Fruit fly (Drosophila melanogaster) whole organism: Measurements from ENCODE around the gene CG34299.

ENCODE experiments used
- CG8478 ChIP-seq: fragments of >200 bp; optimal IDR thresholded peaks from 2 replicates; lab custom pipeline; 2018; ENCODE audit warnings: inconsistent platforms
- Dll ChIP-seq: fragments of >200 bp; optimal IDR thresholded peaks from 2 replicates; lab custom pipeline; 2017
- psq ChIP-seq: fragments of >200 bp; optimal IDR thresholded peaks from 2 replicates; lab custom pipeline; 2017
- usp ChIP-seq: fragments of >200 bp; optimal IDR thresholded peaks from 2 replicates; lab custom pipeline; 2017; ENCODE audit warnings: missing biosample characterization, missing genetic modification characterization, mixed read lengths

- no peak for TF ChIP-seq psq
- no peak for TF ChIP-seq Dll (lab: Kevin White, UChicago)
- no peak for TF ChIP-seq usp (GFP tag; lab: Kevin White, UChicago)
- no peak for TF ChIP-seq CG8478 (lab: Kevin White, UChicago)
These were observed 38.0 kb downstream of the CG34299 start for dm6 chr3R:30287389-30287788.
